Worm (Caenorhabditis elegans): ENCODE measurements around the gene F22E5.9.

- TF ChIP-seq lsy-2 (tag; optimal IDR thresholded peaks at IDR 0.05): no peak
- no peak for TF ChIP-seq lin-13 (tag; optimal IDR thresholded peaks at IDR 0.05)
- TF ChIP-seq snpc-4 (tag; optimal IDR thresholded peaks at IDR 0.05): no peak
- TF ChIP-seq nhr-28 (tag; optimal IDR thresholded peaks at IDR 0.05): no peak
- no peak for TF ChIP-seq nhr-12 (tag; optimal IDR thresholded peaks at IDR 0.05)
- no peak for TF ChIP-seq pha-4 (tag; optimal IDR thresholded peaks at IDR 0.05)
- no peak for TF ChIP-seq ztf-11 (tag; optimal IDR thresholded peaks at IDR 0.05)
- no peak for TF ChIP-seq unc-39 (tag; optimal IDR thresholded peaks at IDR 0.05)
- TF ChIP-seq cnd-1 (tag; optimal IDR thresholded peaks at IDR 0.05): no peak
- TF ChIP-seq ceh-43 (GFP tag; optimal IDR thresholded peaks at IDR 0.05): no peak
- TF ChIP-seq ham-2 (GFP tag; optimal IDR thresholded peaks at IDR 0.05): no peak
- no peak for TF ChIP-seq flh-1 (GFP tag; optimal IDR thresholded peaks at IDR 0.05)
- TF ChIP-seq ces-1 (GFP tag; optimal IDR thresholded peaks at IDR 0.05): no peak
Observed at ce11 chrII:2600931-2601330, 37.3 kb upstream of the F22E5.9 start.

Measured in whole organism, mixed stage, embryonic.